Fruit fly (Drosophila melanogaster) whole organism, wandering third instar larva: ENCODE data around the gene Cp7Fa.

Experiments
- Abd-B ChIP-seq: fragments of >200 bp; optimal IDR thresholded peaks from 2 replicates; lab custom pipeline; 2017; ENCODE audit warnings: missing biosample characterization, missing genetic modification characterization
- dmrt93B ChIP-seq: fragments of 200-800 bp; sonication (Bioruptor generic); optimal IDR thresholded peaks from 2 replicates; lab custom pipeline; 2018; ENCODE audit warnings: missing biosample characterization, mild to moderate bottlenecking, missing genetic modification characterization
- h ChIP-seq: fragments of 200-800 bp; sonication (Bioruptor generic); optimal IDR thresholded peaks from 3 replicates; lab custom pipeline; 2016; ENCODE audit warnings: missing biosample characterization, mild to moderate bottlenecking, missing genetic modification characterization
- pan ChIP-seq: fragments of >200 bp; optimal IDR thresholded peaks from 2 replicates; lab custom pipeline; 2017
- rgr ChIP-seq: fragments of 200-800 bp; sonication (Bioruptor generic); optimal IDR thresholded peaks from 3 replicates; lab custom pipeline; 2016; ENCODE audit warnings: missing biosample characterization, mild to moderate bottlenecking, missing genetic modification characterization

dm6 chrX:8444883-8445572 lies 25.7 kb upstream of the Cp7Fa start:
- TF ChIP-seq rgr = no peak
- TF ChIP-seq dmrt93B (GFP tag; lab: Kevin White, UChicago) = no peak
- no peak for TF ChIP-seq h (GFP tag; lab: Kevin White, UChicago)
- TF ChIP-seq Abd-B (GFP tag; lab: Kevin White, UChicago) = no peak
- TF ChIP-seq pan (lab: Kevin White, UChicago) = no peak
